Worm (Caenorhabditis elegans) whole organism, midembryonic: ENCODE data around the gene M04B2.6.

ENCODE experiments used
- T22C8.4 ChIP-seq: fragments of 200-800 bp; sonication (Bioruptor generic); IDR thresholded peaks from 2 replicates; pipeline ENCODE4 v1.3.6; 2022; ENCODE audit warnings: missing genetic modification characterization, missing compliant biosample characterization
- cog-1 ChIP-seq: sonication (generic microtip); optimal IDR thresholded peaks from 2 replicates; lab custom pipeline; 2016; ENCODE audit warnings: missing genetic modification characterization, missing compliant biosample characterization
- flt-1 ChIP-seq: fragments of 200-800 bp; sonication (Bioruptor generic); IDR thresholded peaks from 2 replicates; pipeline ENCODE4 v1.3.6; 2022; ENCODE audit warnings: missing genetic modification characterization, missing compliant biosample characterization
- klf-2 ChIP-seq: fragments of 200-800 bp; sonication (Bioruptor generic); conservative IDR thresholded peaks from 2 replicates; pipeline ENCODE4 v1.3.6; 2022; ENCODE audit warnings: missing genetic modification reagents, missing genetic modification characterization, missing compliant biosample characterization
- med-1 ChIP-seq: sonication (generic microtip); optimal IDR thresholded peaks from 2 replicates; lab custom pipeline; 2017; ENCODE audit warnings: missing genetic modification characterization, mild to moderate bottlenecking, missing compliant biosample characterization, antibody characterized with exemption, missing genetic modification reagents; ENCODE audit not compliant: insufficient read depth
- ref-1 ChIP-seq: fragments of 200-800 bp; sonication (Bioruptor generic); conservative IDR thresholded peaks from 2 replicates; pipeline ENCODE4 v1.3.6; 2022; ENCODE audit warnings: missing genetic modification reagents, missing genetic modification characterization, missing compliant biosample characterization
- tab-1 ChIP-seq: fragments of 200-800 bp; sonication (Bioruptor generic); IDR thresholded peaks from 2 replicates; pipeline ENCODE4 v1.3.6; 2022; ENCODE audit warnings: missing genetic modification characterization, missing compliant biosample characterization
- ztf-23 ChIP-seq: fragments of 200-800 bp; sonication (Bioruptor generic); IDR thresholded peaks from 2 replicates; pipeline ENCODE4 v1.3.6; 2022; ENCODE audit warnings: missing genetic modification reagents, missing genetic modification characterization, missing compliant biosample characterization

ce11 chrIV:11487889-11488556 is 22.5 kb downstream of the M04B2.6 start:
- TF ChIP-seq T22C8.4 (GFP tag; lab: Robert Waterston, UW) (no peak), cog-1 (tag; lab: Kevin White, UChicago) (no peak), klf-2 (GFP tag; lab: Robert Waterston, UW) (no peak), med-1 (no peak), tab-1 (GFP tag; lab: Robert Waterston, UW) (no peak), ztf-23 (GFP tag; lab: Robert Waterston, UW) (no peak), flt-1 (GFP tag; lab: Robert Waterston, UW) (no peak), ref-1 (GFP tag; lab: Robert Waterston, UW) (no peak)
